Fruit fly (Drosophila melanogaster): ENCODE data around the gene CG1529.

The CG1529 gene

dm6 chrX:21042638-21043513, 11.1 kb upstream of the CG1529 start (continued):
- TF ChIP-seq CG6808 (GFP tag; optimal IDR thresholded peaks at IDR 0.05) (peak; percentile 83), CG4318 (GFP tag; optimal IDR thresholded peaks at IDR 0.05) (peak; percentile 82), Lpt (GFP tag; optimal IDR thresholded peaks at IDR 0.05) (peak; percentile 76), Smox (GFP tag; optimal IDR thresholded peaks at IDR 0.05) (peak; percentile 66), ss (GFP tag; optimal IDR thresholded peaks at IDR 0.05) (peak; percentile 79 to 87), OdsH (GFP tag; optimal IDR thresholded peaks at IDR 0.05) (peak; percentile 84), Ets96B (tag; optimal IDR thresholded peaks at IDR 0.05) (peak; percentile 92), svp (GFP tag) (peak; percentile 86), eg (GFP tag; IDR thresholded peaks at IDR 0.05) (peak; percentile 96), lz (GFP tag; optimal IDR thresholded peaks at IDR 0.05) (peak; percentile 65), dac (GFP tag; optimal IDR thresholded peaks at IDR 0.05) (peak; percentile 59), CG11294 (GFP tag; IDR thresholded peaks at IDR 0.05) (peak; percentile 85), net (GFP tag; optimal IDR thresholded peaks at IDR 0.05) (peak; percentile 76), vri (GFP tag; optimal IDR thresholded peaks at IDR 0.05) (peak; percentile 65), CG6163 (GFP tag; IDR thresholded peaks at IDR 0.05) (peak; percentile 94), CG10669 (GFP tag; optimal IDR thresholded peaks at IDR 0.05) (peak; percentile 83), fkh (GFP tag; optimal IDR thresholded peaks at IDR 0.05) (peak; percentile 60), Gug (GFP tag; IDR thresholded peaks at IDR 0.05) (peak; percentile 90)

dm6 chrX:21041825-21042224, 10.1 kb upstream of the CG1529 start, which contains the start of gene Mgstl:
Gene Mgstl (plus strand): TSS chrX:21042125.
- TF ChIP-seq Hr38 (GFP tag; optimal IDR thresholded peaks at IDR 0.05): no peak
- TF ChIP-seq salr (GFP tag; optimal IDR thresholded peaks at IDR 0.05): no peak
- no peak for TF ChIP-seq CG31627 (GFP tag; optimal IDR thresholded peaks at IDR 0.05)
- TF ChIP-seq CG6808 (GFP tag; optimal IDR thresholded peaks at IDR 0.05): no peak
- no peak for TF ChIP-seq Eip78C (GFP tag)
- no peak for TF ChIP-seq acj6 (GFP tag; optimal IDR thresholded peaks at IDR 0.05)
- TF ChIP-seq CG1621 (tag; optimal IDR thresholded peaks at IDR 0.05): no peak
- no peak for TF ChIP-seq CG9139 (GFP tag; optimal IDR thresholded peaks at IDR 0.05)
- TF ChIP-seq CG32006 (GFP tag; optimal IDR thresholded peaks at IDR 0.05): no peak
- TF ChIP-seq ss (GFP tag; optimal IDR thresholded peaks at IDR 0.05): no peak
- TF ChIP-seq CG7368 (GFP tag; optimal IDR thresholded peaks at IDR 0.05): no peak
- no peak for TF ChIP-seq Eip93F (GFP tag; optimal IDR thresholded peaks at IDR 0.05)
- no peak for TF ChIP-seq fd59A (GFP tag; optimal IDR thresholded peaks at IDR 0.05)
- TF ChIP-seq Hr39 (GFP tag; optimal IDR thresholded peaks at IDR 0.05): no peak

dm6 chrX:21040505-21040904, 8.8 kb upstream of the CG1529 start, which contains the start of gene CG15449:
Gene CG15449 (minus strand): TSS chrX:21040605.
- no peak for TF ChIP-seq CG6276 (GFP tag; optimal IDR thresholded peaks at IDR 0.05)

- TF ChIP-seq Eip78C (GFP tag) (peak; percentile 61), CG34406 (GFP tag; optimal IDR thresholded peaks at IDR 0.05) (peak; percentile 0), CG8119 (GFP tag; IDR thresholded peaks at IDR 0.05) (0 out of 3 replicates have a peak, but pooled peaks have one; percentile 14), Smox (GFP tag; optimal IDR thresholded peaks at IDR 0.05) (peak; percentile 27), Ets96B (tag; optimal IDR thresholded peaks at IDR 0.05) (no peak), CG6163 (GFP tag; IDR thresholded peaks at IDR 0.05) (no peak), svp (GFP tag) (peak; percentile 70), OdsH (GFP tag; optimal IDR thresholded peaks at IDR 0.05) (peak; percentile 21), pdm3 (GFP tag; optimal IDR thresholded peaks at IDR 0.05) (peak; percentile 15), CG6792 (GFP tag; optimal IDR thresholded peaks at IDR 0.05) (no peak), Met (GFP tag; optimal IDR thresholded peaks at IDR 0.05) (peak; percentile 21), CG8632 (GFP tag; optimal IDR thresholded peaks at IDR 0.05) (peak; percentile 19), Hr39 (GFP tag; optimal IDR thresholded peaks at IDR 0.05) (peak; percentile 1), acj6 (GFP tag; optimal IDR thresholded peaks at IDR 0.05) (peak; percentile 22), CG16779 (tag; optimal IDR thresholded peaks at IDR 0.05) (no peak), esn (GFP tag; optimal IDR thresholded peaks at IDR 0.05) (peak; percentile 32), topi (GFP tag; optimal IDR thresholded peaks at IDR 0.05) (peak; percentile 6), Gug (GFP tag; IDR thresholded peaks at IDR 0.05) (no peak), Hr4 (GFP tag; optimal IDR thresholded peaks at IDR 0.05) (peak; percentile 11), CG1621 (tag; optimal IDR thresholded peaks at IDR 0.05) (peak; percentile 3)
Measured at dm6 chrX:21035938-21036324, 4.2 kb upstream of the CG1529 start.
